Worm (Caenorhabditis elegans) whole organism, early embryonic: ENCODE data around the gene msrp-7.

Experiments used
- ama-1 ChIP-seq: fragments of 150-350 bp; optimal IDR thresholded peaks from 2 replicates; lab custom pipeline; 2014
- ceh-13 ChIP-seq: fragments of 200-800 bp; sonication (Bioruptor generic); optimal IDR thresholded peaks from 2 replicates; lab custom pipeline; 2018; ENCODE audit warnings: mild to moderate bottlenecking, missing genetic modification characterization, missing compliant biosample characterization
- hmg-4 ChIP-seq: fragments of 200-800 bp; sonication (Bioruptor generic); optimal IDR thresholded peaks from 2 replicates; lab custom pipeline; 2018; ENCODE audit warnings: mild to moderate bottlenecking, missing genetic modification characterization, missing compliant biosample characterization
- pes-1 ChIP-seq: fragments of 200-800 bp; sonication (Bioruptor generic); IDR thresholded peaks from 2 replicates; pipeline ENCODE4 v1.3.6; 2022; ENCODE audit warnings: missing genetic modification reagents, missing genetic modification characterization, missing compliant biosample characterization
- tbx-37 ChIP-seq: fragments of 200-800 bp; sonication (Bioruptor generic); conservative IDR thresholded peaks from 2 replicates; pipeline ENCODE4 v1.3.6; 2022; ENCODE audit warnings: missing genetic modification reagents, missing genetic modification characterization, missing compliant biosample characterization
- tra-4 ChIP-seq: sonication (generic microtip); optimal IDR thresholded peaks from 2 replicates; lab custom pipeline; 2017; ENCODE audit warnings: missing genetic modification characterization, missing compliant biosample characterization

ce11 chrII:10800209-10800608 is 10.6 kb upstream of the msrp-7 start:
- TF ChIP-seq tra-4 (tag; lab: Kevin White, UChicago) (no peak), ama-1 (no peak), pes-1 (no peak), hmg-4 (GFP tag; lab: Kevin White, UChicago) (no peak), tbx-37 (GFP tag; lab: Robert Waterston, UW) (no peak), ceh-13 (GFP tag; lab: Kevin White, UChicago) (no peak)
